Fruit fly (Drosophila melanogaster) whole organism, embryonic: ENCODE measurements around the gene CG9948.

ENCODE experiments used
- Ada2b ChIP-seq: fragments of 200-800 bp; sonication (Bioruptor generic); IDR thresholded peaks from 2 replicates; pipeline ENCODE4 v1.3.6; 2022; ENCODE audit warnings: missing biosample characterization, missing genetic modification characterization
- Adf1 ChIP-seq: fragments of 200-800 bp; sonication (Bioruptor generic); IDR thresholded peaks from 2 replicates; pipeline ENCODE4 v1.3.6; 2022; ENCODE audit warnings: missing biosample characterization, missing genetic modification characterization
- Bteb2 ChIP-seq: fragments of 200-800 bp; sonication (Bioruptor generic); optimal IDR thresholded peaks from 2 replicates; lab custom pipeline; 2016; ENCODE audit warnings: missing biosample characterization, missing genetic modification characterization
- CG11456 ChIP-seq: fragments of 200-800 bp; sonication (Bioruptor generic); IDR thresholded peaks from 3 replicates; pipeline ENCODE4 v1.3.6; 2022; ENCODE audit warnings: missing biosample characterization, missing genetic modification characterization
- CG12769 ChIP-seq: fragments of 200-800 bp; sonication (Bioruptor generic); optimal IDR thresholded peaks from 2 replicates; lab custom pipeline; 2019; ENCODE audit warnings: missing biosample characterization, mild to moderate bottlenecking, missing genetic modification characterization, moderate library complexity
- CG1647 ChIP-seq: fragments of 200-800 bp; sonication (Bioruptor generic); optimal IDR thresholded peaks from 3 replicates; lab custom pipeline; 2016; ENCODE audit warnings: missing biosample characterization, missing genetic modification characterization
- CG17328 ChIP-seq: fragments of 200-800 bp; sonication (Bioruptor generic); IDR thresholded peaks from 2 replicates; pipeline ENCODE4 v1.3.6; 2022; ENCODE audit warnings: missing biosample characterization, missing genetic modification characterization
- CG17361 ChIP-seq: fragments of 200-800 bp; sonication (Bioruptor generic); IDR thresholded peaks from 3 replicates; pipeline ENCODE4 v1.3.6; 2022; ENCODE audit warnings: missing biosample characterization, missing genetic modification characterization
- CG17568 ChIP-seq: fragments of 200-800 bp; sonication (Bioruptor generic); optimal IDR thresholded peaks from 2 replicates; lab custom pipeline; 2018; ENCODE audit warnings: missing biosample characterization, mild to moderate bottlenecking, missing genetic modification characterization, moderate library complexity
- CG17802 ChIP-seq: fragments of 200-800 bp; sonication (Bioruptor generic); optimal IDR thresholded peaks from 2 replicates; lab custom pipeline; 2018; ENCODE audit warnings: missing biosample characterization, mild to moderate bottlenecking, missing genetic modification characterization, moderate library complexity
- CG18476 ChIP-seq: fragments of 200-800 bp; sonication (Bioruptor generic); optimal IDR thresholded peaks from 2 replicates; lab custom pipeline; 2016; ENCODE audit warnings: missing biosample characterization, mild to moderate bottlenecking, missing genetic modification characterization
- CG2116 ChIP-seq: fragments of 200-800 bp; sonication (Bioruptor generic); optimal IDR thresholded peaks from 3 replicates; lab custom pipeline; 2018; ENCODE audit warnings: missing biosample characterization, mild to moderate bottlenecking, missing genetic modification characterization
- CG33213 ChIP-seq: fragments of 200-800 bp; sonication (Bioruptor generic); optimal IDR thresholded peaks from 3 replicates; lab custom pipeline; 2016; ENCODE audit warnings: missing biosample characterization, missing genetic modification characterization
- CG3726 ChIP-seq: fragments of 200-800 bp; sonication (Bioruptor generic); IDR thresholded peaks from 3 replicates; pipeline ENCODE4, ENCODE4 v1.3.6; 2022; ENCODE audit warnings: missing biosample characterization, missing genetic modification characterization
- CG3995 ChIP-seq: fragments of 200-800 bp; sonication (Bioruptor generic); optimal IDR thresholded peaks from 3 replicates; lab custom pipeline; 2016; ENCODE audit warnings: missing biosample characterization, missing genetic modification characterization
- CG5180 ChIP-seq: fragments of 200-800 bp; sonication (Bioruptor generic); optimal IDR thresholded peaks from 3 replicates; lab custom pipeline; 2017; ENCODE audit warnings: missing biosample characterization, missing genetic modification characterization, mild to moderate bottlenecking, moderate library complexity, missing genetic modification reagents
- CG5953 ChIP-seq: fragments of 200-800 bp; sonication (Bioruptor generic); IDR thresholded peaks from 2 replicates; pipeline ENCODE4 v1.3.6; 2022; ENCODE audit warnings: missing biosample characterization, missing genetic modification characterization
- CG6654 ChIP-seq: fragments of 200-800 bp; sonication (Bioruptor generic); optimal IDR thresholded peaks from 2 replicates; lab custom pipeline; 2017; ENCODE audit warnings: missing biosample characterization, mild to moderate bottlenecking, missing genetic modification characterization
- CG6689 ChIP-seq: fragments of 200-800 bp; sonication (Bioruptor generic); IDR thresholded peaks from 2 replicates; pipeline ENCODE4 v1.3.6; 2022; ENCODE audit warnings: missing biosample characterization, missing genetic modification characterization
- CG6854 ChIP-seq: fragments of 200-800 bp; sonication (Bioruptor generic); optimal IDR thresholded peaks from 3 replicates; lab custom pipeline; 2017; ENCODE audit warnings: missing biosample characterization, mild to moderate bottlenecking, missing genetic modification characterization
- CG7556 ChIP-seq: fragments of 200-800 bp; sonication (Bioruptor generic); optimal IDR thresholded peaks from 2 replicates; lab custom pipeline; 2017; ENCODE audit warnings: missing biosample characterization, mild to moderate bottlenecking, missing genetic modification characterization
- CG8290 ChIP-seq, 3 experiments: fragments of 200-800 bp; sonication (Bioruptor generic); optimal IDR thresholded peaks; 2 replicates each; lab custom pipeline; 2016 to 2019; ENCODE audit warnings: missing biosample characterization in 3 of 3, missing genetic modification characterization in 3 of 3, mild to moderate bottlenecking in 2 of 3, moderate library complexity in 1 of 3
- CG8478 ChIP-seq: fragments of >200 bp; optimal IDR thresholded peaks from 2 replicates; lab custom pipeline; 2018
- CG9727 ChIP-seq: fragments of 200-800 bp; sonication (Bioruptor generic); optimal IDR thresholded peaks from 3 replicates; lab custom pipeline; 2017; ENCODE audit warnings: missing biosample characterization, mild to moderate bottlenecking, missing genetic modification characterization
- Dip3 ChIP-seq: fragments of 200-800 bp; sonication (Bioruptor generic); optimal IDR thresholded peaks from 3 replicates; lab custom pipeline; 2016; ENCODE audit warnings: missing biosample characterization, missing genetic modification characterization
- Hsf ChIP-seq: fragments of 200-800 bp; sonication (Bioruptor generic); optimal IDR thresholded peaks from 3 replicates; lab custom pipeline; 2016; ENCODE audit warnings: missing biosample characterization, missing genetic modification characterization
- Jarid2 ChIP-seq: fragments of 200-800 bp; sonication (Bioruptor generic); optimal IDR thresholded peaks from 3 replicates; lab custom pipeline; 2017; ENCODE audit warnings: mild to moderate bottlenecking, missing biosample characterization, missing genetic modification reagents, missing genetic modification characterization
- MESR4 ChIP-seq: fragments of 200-800 bp; sonication (Bioruptor generic); optimal IDR thresholded peaks from 2 replicates; lab custom pipeline; 2018; ENCODE audit warnings: missing biosample characterization, mild to moderate bottlenecking, missing genetic modification characterization, moderate library complexity
- Rfx ChIP-seq: fragments of 200-800 bp; sonication (Bioruptor generic); IDR thresholded peaks from 2 replicates; pipeline ENCODE4 v1.3.6; 2022; ENCODE audit warnings: missing biosample characterization, missing genetic modification characterization
- TFAM ChIP-seq: fragments of 200-800 bp; sonication (Bioruptor generic); optimal IDR thresholded peaks from 2 replicates; lab custom pipeline; 2017; ENCODE audit warnings: missing biosample characterization, missing genetic modification characterization, inconsistent platforms
- ash1 ChIP-seq: fragments of 200-800 bp; sonication (Bioruptor generic); optimal IDR thresholded peaks from 2 replicates; lab custom pipeline; 2018; ENCODE audit warnings: missing biosample characterization, mild to moderate bottlenecking, missing genetic modification characterization
- cwo ChIP-seq: fragments of 200-800 bp; sonication (Bioruptor generic); optimal IDR thresholded peaks from 3 replicates; lab custom pipeline; 2017; ENCODE audit warnings: missing biosample characterization, missing genetic modification characterization, mild to moderate bottlenecking, moderate library complexity, missing genetic modification reagents
- dysf ChIP-seq: fragments of 200-800 bp; sonication (Bioruptor generic); IDR thresholded peaks from 3 replicates; pipeline ENCODE4 v1.3.6; 2022; ENCODE audit warnings: missing biosample characterization, missing genetic modification characterization
- ewg ChIP-seq: fragments of 200-800 bp; sonication (Bioruptor generic); optimal IDR thresholded peaks from 3 replicates; lab custom pipeline; 2017; ENCODE audit warnings: mild to moderate bottlenecking, missing biosample characterization, missing genetic modification reagents, missing genetic modification characterization
- fd96Cb ChIP-seq: fragments of 200-800 bp; sonication (Bioruptor generic); optimal IDR thresholded peaks from 2 replicates; lab custom pipeline; 2018; ENCODE audit warnings: missing biosample characterization, mild to moderate bottlenecking, missing genetic modification characterization, moderate library complexity
- ftz-f1 ChIP-seq: fragments of 200-800 bp; sonication (Bioruptor generic); optimal IDR thresholded peaks from 2 replicates; lab custom pipeline; 2016; ENCODE audit warnings: missing biosample characterization, missing genetic modification characterization
- fu2 ChIP-seq: fragments of 200-800 bp; sonication (Bioruptor generic); optimal IDR thresholded peaks from 2 replicates; lab custom pipeline; 2016; ENCODE audit warnings: missing biosample characterization, missing genetic modification characterization
- gt ChIP-seq: fragments of 200-800 bp; sonication (Bioruptor generic); IDR thresholded peaks from 2 replicates; pipeline ENCODE4 v1.3.6; 2022; ENCODE audit warnings: missing biosample characterization, missing genetic modification characterization
- hkb ChIP-seq, 2 experiments: fragments of 200-800 bp in 1 of 2; fragments of >200 bp in 1 of 2; sonication (Bioruptor generic) in 1 of 2; IDR thresholded peaks in 1 of 2; optimal IDR thresholded peaks in 1 of 2; 2 replicates each; pipeline versions ENCODE4 v1.3.6 to Lab custom; 2017 to 2022; ENCODE audit warnings: missing biosample characterization in 1 of 2, missing genetic modification characterization in 1 of 2
- ken ChIP-seq: fragments of 200-800 bp; sonication (Bioruptor generic); IDR thresholded peaks from 3 replicates; pipeline ENCODE4 v1.3.6; 2022; ENCODE audit warnings: missing biosample characterization, missing genetic modification characterization
- knrl ChIP-seq: fragments of 200-800 bp; sonication (Bioruptor generic); IDR thresholded peaks from 3 replicates; pipeline ENCODE4 v1.3.6; 2022; ENCODE audit warnings: missing biosample characterization, missing genetic modification characterization; ENCODE audit not compliant: partially characterized antibody
- lab ChIP-seq: fragments of 200-800 bp; sonication (Bioruptor generic); optimal IDR thresholded peaks from 3 replicates; lab custom pipeline; 2017; ENCODE audit warnings: missing biosample characterization, missing genetic modification characterization, mild to moderate bottlenecking, moderate library complexity, missing genetic modification reagents
- lmd ChIP-seq: fragments of 200-800 bp; sonication (Bioruptor generic); IDR thresholded peaks from 2 replicates; pipeline ENCODE4 v1.3.6; 2022; ENCODE audit warnings: missing biosample characterization, missing genetic modification characterization
- nau ChIP-seq: fragments of 200-800 bp; sonication (Bioruptor generic); optimal IDR thresholded peaks from 3 replicates; lab custom pipeline; 2017; ENCODE audit warnings: missing biosample characterization, mild to moderate bottlenecking, missing genetic modification characterization, missing genetic modification reagents
- org-1 ChIP-seq: fragments of 200-800 bp; sonication (Bioruptor generic); optimal IDR thresholded peaks from 2 replicates; lab custom pipeline; 2017; ENCODE audit warnings: missing biosample characterization, missing genetic modification characterization
- peb ChIP-seq: fragments of 200-800 bp; sonication (Bioruptor generic); IDR thresholded peaks from 2 replicates; pipeline ENCODE4 v1.3.6; 2022; ENCODE audit warnings: missing biosample characterization, missing genetic modification characterization
- pros ChIP-seq: fragments of 200-800 bp; sonication (Bioruptor generic); optimal IDR thresholded peaks from 3 replicates; lab custom pipeline; 2019; ENCODE audit warnings: missing biosample characterization, mild to moderate bottlenecking, missing genetic modification characterization, moderate library complexity
- tio ChIP-seq: fragments of 200-800 bp; sonication (Bioruptor generic); optimal IDR thresholded peaks from 2 replicates; lab custom pipeline; 2017; ENCODE audit warnings: missing biosample characterization, missing genetic modification characterization, inconsistent platforms
- unpg ChIP-seq: fragments of 200-800 bp; sonication (Bioruptor generic); optimal IDR thresholded peaks from 3 replicates; lab custom pipeline; 2018; ENCODE audit warnings: missing biosample characterization, mild to moderate bottlenecking, missing genetic modification characterization, moderate library complexity
- usp ChIP-seq: fragments of >200 bp; optimal IDR thresholded peaks from 2 replicates; lab custom pipeline; 2017; ENCODE audit warnings: missing biosample characterization, missing genetic modification characterization
- wdn ChIP-seq: fragments of 200-800 bp; sonication (Bioruptor generic); IDR thresholded peaks from 2 replicates; pipeline ENCODE4 v1.3.6; 2022; ENCODE audit warnings: missing biosample characterization, missing genetic modification characterization

CG9948 gene

DNA sequence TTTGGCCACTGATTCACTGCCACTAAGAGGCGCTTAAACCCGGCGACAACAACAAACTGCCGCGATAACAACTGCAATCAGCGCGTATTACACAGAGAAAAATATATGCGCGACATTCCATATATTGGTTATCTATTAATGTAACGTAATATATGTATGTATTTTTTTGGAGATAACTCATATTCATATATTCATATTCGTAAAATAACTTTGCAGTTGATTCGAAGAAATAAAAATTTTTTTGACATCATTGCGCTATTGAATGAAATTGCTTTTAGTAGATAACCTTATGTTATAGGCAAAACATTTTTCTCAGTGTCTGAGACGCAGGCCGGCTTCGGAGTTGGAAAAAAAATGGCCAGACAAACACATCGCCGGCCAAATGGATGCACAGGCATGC, 41.1 kb downstream of the CG9948 start (continued):
- TF ChIP-seq CG17568: no peak
- TF ChIP-seq Ada2b (GFP tag; lab: Robert Waterston, UW): 0 out of 2 replicates have a peak, but pooled peaks have one; percentile 12
- TF ChIP-seq Adf1 (GFP tag; lab: Robert Waterston, UW): no peak
- no peak for TF ChIP-seq CG3995
- no peak for TF ChIP-seq gt (GFP tag; lab: Robert Waterston, UW)
- TF ChIP-seq dysf (GFP tag; lab: Robert Waterston, UW): peak; percentile 45; the same call in 2 of the 3 replicates
- TF ChIP-seq fu2: no peak
- TF ChIP-seq ftz-f1 (GFP tag; lab: Kevin White, UChicago): no peak
- no peak for TF ChIP-seq TFAM
- no peak for TF ChIP-seq CG17802 (tag; lab: Kevin White, UChicago)
- no peak for TF ChIP-seq hkb (optimal IDR thresholded peaks at IDR 0.05; lab: Kevin White, UChicago)
- 0 out of 2 replicates have a peak, but pooled peaks have one; percentile 16 for TF ChIP-seq hkb (GFP tag; IDR thresholded peaks at IDR 0.05; lab: Robert Waterston, UW)
- no peak for TF ChIP-seq ken (GFP tag; lab: Robert Waterston, UW)
- no peak for TF ChIP-seq CG6654 (GFP tag; lab: Kevin White, UChicago)
- TF ChIP-seq unpg: peak; percentile 23
- no peak for TF ChIP-seq Jarid2 (GFP tag; lab: Kevin White, UChicago)
- peak; percentile 38 for TF ChIP-seq fd96Cb (tag; lab: Kevin White, UChicago)
- TF ChIP-seq CG1647 (GFP tag; lab: Kevin White, UChicago): no peak
- no peak for TF ChIP-seq CG2116
- no peak for TF ChIP-seq MESR4 (GFP tag; lab: Kevin White, UChicago)
- TF ChIP-seq Rfx (GFP tag; lab: Robert Waterston, UW): 0 out of 2 replicates have a peak, but pooled peaks have one; percentile 10
- no peak for TF ChIP-seq CG3726
- no peak for TF ChIP-seq CG6854
- TF ChIP-seq CG7556: no peak
- no peak for TF ChIP-seq org-1
- peak; percentile 8; the same call in 1 of the 2 replicates for TF ChIP-seq lmd (GFP tag; lab: Robert Waterston, UW)
- TF ChIP-seq CG12769 (tag; lab: Kevin White, UChicago): no peak
- TF ChIP-seq CG33213 (GFP tag; lab: Kevin White, UChicago): no peak
- no peak for TF ChIP-seq nau (GFP tag; lab: Kevin White, UChicago)
- TF ChIP-seq CG11456 (GFP tag; lab: Robert Waterston, UW): no peak
- no peak for TF ChIP-seq Hsf (GFP tag; lab: Kevin White, UChicago)
- no peak for TF ChIP-seq knrl (GFP tag; lab: Robert Waterston, UW)
- TF ChIP-seq CG17361 (GFP tag; lab: Robert Waterston, UW): peak; percentile 34; the same call in 1 of the 3 replicates
- TF ChIP-seq CG18476 (GFP tag; lab: Kevin White, UChicago): no peak
- no peak for TF ChIP-seq CG8290 (GFP tag; optimal IDR thresholded peaks at IDR 0.05; lab: Kevin White, UChicago)
- no peak for TF ChIP-seq CG8290 (tag; optimal IDR thresholded peaks at IDR 0.05; lab: Kevin White, UChicago)
- no peak for TF ChIP-seq pros (GFP tag; lab: Kevin White, UChicago)
- TF ChIP-seq CG6689: no peak
- TF ChIP-seq CG8478 (lab: Kevin White, UChicago): no peak
- no peak for TF ChIP-seq ash1 (GFP tag; lab: Kevin White, UChicago)
- no peak for TF ChIP-seq peb (GFP tag; lab: Robert Waterston, UW)
- no peak for TF ChIP-seq usp
- no peak for TF ChIP-seq CG5180 (GFP tag; lab: Kevin White, UChicago)
- no peak for TF ChIP-seq CG17328 (GFP tag; lab: Robert Waterston, UW)
- no peak for TF ChIP-seq CG5953 (GFP tag; lab: Robert Waterston, UW)
- TF ChIP-seq Bteb2: no peak
- TF ChIP-seq CG9727 (GFP tag; lab: Kevin White, UChicago): no peak
- TF ChIP-seq ewg (GFP tag; lab: Kevin White, UChicago): no peak
- TF ChIP-seq lab (GFP tag; lab: Kevin White, UChicago): peak; percentile 21
- no peak for TF ChIP-seq tio
- no peak for TF ChIP-seq wdn (GFP tag; lab: Robert Waterston, UW)
- TF ChIP-seq cwo (GFP tag; lab: Kevin White, UChicago): no peak
- TF ChIP-seq Dip3 (GFP tag; lab: Kevin White, UChicago): no peak
